Worm (Caenorhabditis elegans) whole organism, L4 larva: ENCODE data around the gene amph-1.

Source experiments
- F10B5.3 ChIP-seq: sonication (generic microtip); optimal IDR thresholded peaks from 2 replicates; lab custom pipeline; 2016; ENCODE audit warnings: mild to moderate bottlenecking, missing genetic modification characterization, missing compliant biosample characterization
- F37D6.2 ChIP-seq: sonication (generic microtip); optimal IDR thresholded peaks from 2 replicates; lab custom pipeline; 2016; ENCODE audit warnings: mild to moderate bottlenecking, missing genetic modification characterization, missing compliant biosample characterization
- ZK546.5 ChIP-seq, 2 experiments: sonication (generic microtip); optimal IDR thresholded peaks; 2 replicates each; lab custom pipeline; 2017; ENCODE audit warnings: missing biosample characterization in 2 of 2, missing genetic modification characterization in 2 of 2
- aha-1 ChIP-seq: fragments of 150-350 bp; peaks from one replicate; lab custom pipeline; 2014; ENCODE audit warnings: missing biosample characterization, missing genetic modification characterization
- aly-2 ChIP-seq: sonication (generic microtip); optimal IDR thresholded peaks from 2 replicates; lab custom pipeline; 2018; ENCODE audit warnings: missing biosample characterization, missing genetic modification characterization
- ces-1 ChIP-seq: fragments of 150-350 bp; sonication (generic microtip); optimal IDR thresholded peaks from 4 replicates; lab custom pipeline; 2014; ENCODE audit warnings: missing biosample characterization, missing genetic modification reagents, missing genetic modification characterization
- cey-2 ChIP-seq: sonication (generic microtip); optimal IDR thresholded peaks from 3 replicates; lab custom pipeline; 2017; ENCODE audit warnings: missing genetic modification characterization, mild to moderate bottlenecking, missing compliant biosample characterization, antibody characterized with exemption, borderline replicate concordance; ENCODE audit not compliant: insufficient read depth
- ctbp-1 ChIP-seq: fragments of 200-800 bp; sonication (Bioruptor generic); IDR thresholded peaks from 2 replicates; pipeline ENCODE4 v1.3.6; 2022; ENCODE audit warnings: missing genetic modification reagents, missing genetic modification characterization, missing compliant biosample characterization
- daf-16 ChIP-seq, 3 experiments: sonication (generic microtip); optimal IDR thresholded peaks; 2 replicates each; lab custom pipeline; 2016 to 2017; ENCODE audit warnings: missing genetic modification characterization in 3 of 3, missing genetic modification reagents in 3 of 3, mild to moderate bottlenecking in 2 of 3, missing compliant biosample characterization in 2 of 3, missing biosample characterization in 1 of 3, moderate library complexity in 1 of 3
- dmd-6 ChIP-seq: fragments of 200-800 bp; sonication (Bioruptor generic); IDR thresholded peaks from 2 replicates; pipeline ENCODE4 v1.3.6; 2022; ENCODE audit warnings: missing genetic modification reagents, missing genetic modification characterization, missing compliant biosample characterization
- dmd-8 ChIP-seq: fragments of 200-800 bp; sonication (Bioruptor generic); IDR thresholded peaks from 2 replicates; pipeline ENCODE4 v1.3.6; 2022; ENCODE audit warnings: missing genetic modification characterization, missing compliant biosample characterization
- dve-1 ChIP-seq: sonication (generic microtip); optimal IDR thresholded peaks from 2 replicates; lab custom pipeline; 2017; ENCODE audit warnings: antibody characterized with exemption, mild to moderate bottlenecking, missing genetic modification characterization, missing compliant biosample characterization; ENCODE audit not compliant: insufficient read depth
- fkh-10 ChIP-seq: fragments of 150-350 bp; optimal IDR thresholded peaks from 2 replicates; lab custom pipeline; 2014; ENCODE audit warnings: missing biosample characterization, missing genetic modification reagents, missing genetic modification characterization
- fos-1 ChIP-seq: fragments of 150-350 bp; optimal IDR thresholded peaks from 2 replicates; lab custom pipeline; 2014; ENCODE audit warnings: missing biosample characterization, missing genetic modification characterization
- hlh-11 ChIP-seq: fragments of 200-800 bp; sonication (Bioruptor generic); optimal IDR thresholded peaks from 2 replicates; lab custom pipeline; 2018; ENCODE audit warnings: mild to moderate bottlenecking, missing genetic modification characterization, missing compliant biosample characterization
- hlh-30 ChIP-seq: sonication (generic microtip); optimal IDR thresholded peaks from 2 replicates; lab custom pipeline; 2017; ENCODE audit warnings: antibody characterized with exemption, mild to moderate bottlenecking, missing genetic modification characterization, missing compliant biosample characterization; ENCODE audit not compliant: insufficient read depth
- jun-1 ChIP-seq: fragments of 150-350 bp; optimal IDR thresholded peaks from 2 replicates; lab custom pipeline; 2014; ENCODE audit warnings: missing biosample characterization, missing genetic modification reagents, missing genetic modification characterization
- lim-7 ChIP-seq: fragments of 200-800 bp; sonication (Bioruptor generic); IDR thresholded peaks from 2 replicates; pipeline ENCODE4 v1.3.6; 2022; ENCODE audit warnings: missing genetic modification characterization, missing compliant biosample characterization
- lin-29 ChIP-seq: fragments of 200-800 bp; sonication (Bioruptor generic); IDR thresholded peaks from 2 replicates; pipeline ENCODE4 v1.3.6; 2022; ENCODE audit warnings: missing genetic modification reagents, missing genetic modification characterization, missing compliant biosample characterization
- lir-3 ChIP-seq: sonication (generic microtip); optimal IDR thresholded peaks from 2 replicates; lab custom pipeline; 2016; ENCODE audit warnings: mild to moderate bottlenecking, missing genetic modification characterization, missing compliant biosample characterization
- lsy-2 ChIP-seq, 2 experiments: fragments of 150-350 bp in 1 of 2; sonication (generic microtip) in 1 of 2; optimal IDR thresholded peaks; 2 replicates each; lab custom pipeline; 2014 to 2017; ENCODE audit warnings: missing biosample characterization in 2 of 2, missing genetic modification characterization in 2 of 2
- madf-9 ChIP-seq: fragments of 200-800 bp; sonication (Bioruptor generic); conservative IDR thresholded peaks from 2 replicates; pipeline ENCODE4 v1.3.6; 2022; ENCODE audit warnings: missing genetic modification reagents, missing genetic modification characterization, missing compliant biosample characterization
- mdl-1 ChIP-seq, 2 experiments: fragments of 150-350 bp in 1 of 2; sonication (generic microtip) in 1 of 2; optimal IDR thresholded peaks; 2 replicates each; lab custom pipeline; 2014 to 2017; ENCODE audit warnings: missing biosample characterization in 2 of 2, missing genetic modification characterization in 2 of 2
- mes-2 ChIP-seq: sonication (generic microtip); optimal IDR thresholded peaks from 2 replicates; lab custom pipeline; 2016; ENCODE audit warnings: missing genotype, mild to moderate bottlenecking, missing genetic modification characterization, missing compliant biosample characterization; ENCODE audit not compliant: poor library complexity, severe bottlenecking
- mxl-2 ChIP-seq: fragments of 200-800 bp; sonication (Bioruptor generic); conservative IDR thresholded peaks from 2 replicates; pipeline ENCODE4 v1.3.6; 2022; ENCODE audit warnings: missing genetic modification reagents, missing genetic modification characterization, missing compliant biosample characterization
- nhr-237 ChIP-seq: sonication (generic microtip); optimal IDR thresholded peaks from 2 replicates; lab custom pipeline; 2017; ENCODE audit warnings: missing biosample characterization, missing genetic modification characterization
- nhr-28 ChIP-seq: fragments of 150-350 bp; optimal IDR thresholded peaks from 2 replicates; lab custom pipeline; 2014; ENCODE audit warnings: missing biosample characterization, missing genetic modification characterization
- nhr-41 ChIP-seq: fragments of 200-800 bp; sonication (Bioruptor generic); IDR thresholded peaks from 2 replicates; pipeline ENCODE4 v1.3.6; 2022; ENCODE audit warnings: missing genetic modification reagents, missing genetic modification characterization, missing compliant biosample characterization
- nhr-42 ChIP-seq: fragments of 200-800 bp; sonication (Bioruptor generic); IDR thresholded peaks from 2 replicates; pipeline ENCODE4 v1.3.6; 2022; ENCODE audit warnings: missing genetic modification characterization, missing compliant biosample characterization
- nhr-48 ChIP-seq: sonication (generic microtip); optimal IDR thresholded peaks from 2 replicates; lab custom pipeline; 2016; ENCODE audit warnings: mild to moderate bottlenecking, missing genetic modification characterization, missing compliant biosample characterization
- pha-4 ChIP-seq, 2 experiments: fragments of 150-350 bp in 1 of 2; fragments of 200-800 bp in 1 of 2; sonication (Bioruptor generic) in 1 of 2; IDR thresholded peaks in 1 of 2; optimal IDR thresholded peaks in 1 of 2; 2 replicates each; pipeline versions ENCODE4 v1.3.6 to Lab custom; 2014 to 2022; ENCODE audit warnings: missing genetic modification characterization in 2 of 2, missing genetic modification reagents in 2 of 2, missing biosample characterization in 1 of 2, missing compliant biosample characterization in 1 of 2
- saeg-2 ChIP-seq: fragments of 200-800 bp; sonication (Bioruptor generic); IDR thresholded peaks from 2 replicates; pipeline ENCODE4 v1.3.6; 2022; ENCODE audit warnings: missing genetic modification reagents, missing genetic modification characterization, missing compliant biosample characterization
- sdz-12 ChIP-seq: fragments of 200-800 bp; sonication (Bioruptor generic); optimal IDR thresholded peaks from 2 replicates; lab custom pipeline; 2018; ENCODE audit warnings: mild to moderate bottlenecking, missing genetic modification characterization, missing compliant biosample characterization
- spr-1 ChIP-seq: sonication (generic microtip); optimal IDR thresholded peaks from 2 replicates; lab custom pipeline; 2016; ENCODE audit warnings: mild to moderate bottlenecking, missing genetic modification characterization, missing compliant biosample characterization
- tag-97 ChIP-seq: fragments of 200-800 bp; sonication (Bioruptor generic); IDR thresholded peaks from 2 replicates; pipeline ENCODE4 v1.3.6; 2022; ENCODE audit warnings: missing genetic modification characterization, missing compliant biosample characterization
- tra-1 ChIP-seq: fragments of 200-800 bp; sonication (Bioruptor generic); IDR thresholded peaks from 2 replicates; pipeline ENCODE4 v1.3.6; 2022; ENCODE audit warnings: missing genetic modification reagents, missing genetic modification characterization, missing compliant biosample characterization
- unc-62 ChIP-seq, 3 experiments: fragments of 150-350 bp in 1 of 3; sonication (generic microtip); optimal IDR thresholded peaks in 2 of 3; peaks in 1 of 3; 1 replicate in 1 of 3; 2 replicates in 2 of 3; lab custom pipeline; 2014 to 2017; ENCODE audit warnings: missing biosample characterization in 3 of 3, missing genetic modification characterization in 3 of 3, missing genetic modification reagents in 3 of 3, missing genotype in 1 of 3
- vab-7 ChIP-seq: fragments of 200-800 bp; sonication (Bioruptor generic); IDR thresholded peaks from 2 replicates; pipeline ENCODE4 v1.3.6; 2022; ENCODE audit warnings: missing genetic modification reagents, missing genetic modification characterization, missing compliant biosample characterization
- zag-1 ChIP-seq: fragments of 150-350 bp; optimal IDR thresholded peaks from 2 replicates; lab custom pipeline; 2014; ENCODE audit warnings: missing biosample characterization, missing genetic modification characterization
- zfp-2 ChIP-seq: sonication (generic microtip); optimal IDR thresholded peaks from 2 replicates; lab custom pipeline; 2016; ENCODE audit warnings: mild to moderate bottlenecking, missing genetic modification characterization, missing compliant biosample characterization
- ztf-11 ChIP-seq: fragments of 150-350 bp; optimal IDR thresholded peaks from 2 replicates; lab custom pipeline; 2014; ENCODE audit warnings: missing biosample characterization, missing genetic modification characterization

Gene amph-1

ce11 chrIV:9634848-9635247 lies 12.8 kb downstream of the amph-1 start, which contains the start of gene mca-1:
Gene mca-1 (minus strand): TSS chrIV:9634948.
- TF ChIP-seq mxl-2 (no peak), aha-1 (tag; lab: Kevin White, UChicago) (peak; percentile 3)

- peak; percentile 39 for TF ChIP-seq hlh-11 (tag; lab: Kevin White, UChicago)
- TF ChIP-seq saeg-2 (GFP tag; lab: Robert Waterston, UW), result no peak
- TF ChIP-seq dmd-6 (GFP tag; lab: Robert Waterston, UW), result peak; percentile 38
- TF ChIP-seq hlh-30 (tag; lab: Kevin White, UChicago), result peak; percentile 13
- no peak for TF ChIP-seq aha-1 (tag; lab: Kevin White, UChicago)
- TF ChIP-seq nhr-48, result peak; percentile 64
- no peak for TF ChIP-seq zfp-2 (tag; lab: Kevin White, UChicago)
- no peak for TF ChIP-seq nhr-237 (tag; lab: Kevin White, UChicago)
- TF ChIP-seq cey-2 (tag; lab: Kevin White, UChicago), result peak; percentile 37
Observed at ce11 chrIV:9633889-9634288, 13.8 kb downstream of the amph-1 start.

- TF ChIP-seq lir-3 (tag; lab: Kevin White, UChicago), result no peak
- peak; percentile 41 for TF ChIP-seq hlh-30 (tag; lab: Kevin White, UChicago)
- no peak for TF ChIP-seq fkh-10
- no peak for TF ChIP-seq vab-7 (GFP tag; lab: Robert Waterston, UW)
- no peak for TF ChIP-seq nhr-42 (GFP tag; lab: Robert Waterston, UW)
- no peak for TF ChIP-seq ztf-11 (tag; lab: Kevin White, UChicago)
- TF ChIP-seq hlh-11 (tag; lab: Kevin White, UChicago), result peak; percentile 32
- no peak for TF ChIP-seq fos-1 (tag; lab: Kevin White, UChicago)
- no peak for TF ChIP-seq tag-97 (GFP tag; lab: Robert Waterston, UW)
- no peak for TF ChIP-seq sdz-12 (GFP tag; lab: Kevin White, UChicago)
- no peak for TF ChIP-seq ces-1
- no peak for TF ChIP-seq dmd-8 (GFP tag; lab: Robert Waterston, UW)
- peak; percentile 44 for TF ChIP-seq aha-1 (tag; lab: Kevin White, UChicago)
- no peak for TF ChIP-seq dve-1 (tag; lab: Kevin White, UChicago)
- TF ChIP-seq daf-16 (GFP tag; optimal IDR thresholded peaks at IDR 0.05; lab: Kevin White, UChicago), result no peak
- no peak for TF ChIP-seq daf-16 (tag; optimal IDR thresholded peaks at IDR 0.05; lab: Kevin White, UChicago)
- TF ChIP-seq nhr-28, result no peak
- no peak for TF ChIP-seq aly-2 (tag; lab: Kevin White, UChicago)
- TF ChIP-seq spr-1 (tag; lab: Kevin White, UChicago), result no peak
- no peak for TF ChIP-seq F10B5.3 (tag; lab: Kevin White, UChicago)
- TF ChIP-seq mdl-1 (tag; optimal IDR thresholded peaks at IDR 0.05; lab: Kevin White, UChicago), result peak in 1 of 2 experiments; percentile 26
- peak in 1 of 2 experiments; percentile 9 for TF ChIP-seq unc-62 (GFP tag; optimal IDR thresholded peaks at IDR 0.05 in 1 of 2; lab: Kevin White, UChicago)
- no peak for TF ChIP-seq unc-62 (tag; optimal IDR thresholded peaks at IDR 0.05; lab: Kevin White, UChicago)
- TF ChIP-seq nhr-48, result peak; percentile 10
- no peak for TF ChIP-seq lin-29 (GFP tag; lab: Robert Waterston, UW)
Observed at ce11 chrIV:9632966-9633494, 14.6 kb downstream of the amph-1 start.

- TF ChIP-seq hlh-30 (tag; lab: Kevin White, UChicago) (no peak), tra-1 (no peak), dmd-6 (GFP tag; lab: Robert Waterston, UW) (peak; percentile 8; the same call in 1 of the 2 replicates)
Observed at ce11 chrIV:9632094-9632493, 15.6 kb downstream of the amph-1 start.

ce11 chrIV:9631579-9631978 lies 16.1 kb downstream of the amph-1 start:
- TF ChIP-seq zag-1 (tag; lab: Kevin White, UChicago) (no peak), F37D6.2 (tag; lab: Kevin White, UChicago) (no peak), madf-9 (GFP tag; lab: Robert Waterston, UW) (no peak), lsy-2 (tag; optimal IDR thresholded peaks at IDR 0.05; lab: Kevin White, UChicago) (no peak), ZK546.5 (tag; optimal IDR thresholded peaks at IDR 0.05; lab: Kevin White, UChicago) (no peak), ctbp-1 (GFP tag; lab: Robert Waterston, UW) (no peak), pha-4 (GFP tag; IDR thresholded peaks at IDR 0.05; lab: Robert Waterston, UW) (no peak), pha-4 (tag; optimal IDR thresholded peaks at IDR 0.05; lab: Kevin White, UChicago) (no peak), nhr-41 (no peak), unc-62 (GFP tag; optimal IDR thresholded peaks at IDR 0.05 in 1 of 2; lab: Kevin White, UChicago) (peak in 1 of 2 experiments; percentile 33), unc-62 (tag; optimal IDR thresholded peaks at IDR 0.05; lab: Kevin White, UChicago) (no peak), lim-7 (GFP tag; lab: Robert Waterston, UW) (no peak), aha-1 (tag; lab: Kevin White, UChicago) (no peak), spr-1 (tag; lab: Kevin White, UChicago) (no peak), jun-1 (tag; lab: Kevin White, UChicago) (no peak), mes-2 (tag; lab: Kevin White, UChicago) (no peak)
